Fruit fly (Drosophila melanogaster) whole organism: ENCODE results near the gene SREBP.

ENCODE experiments used
- CG8478 ChIP-seq: fragments of >200 bp; optimal IDR thresholded peaks from 2 replicates; lab custom pipeline; 2018; ENCODE audit warnings: inconsistent platforms
- Dll ChIP-seq: fragments of >200 bp; optimal IDR thresholded peaks from 2 replicates; lab custom pipeline; 2017
- EcR ChIP-seq, 2 experiments: fragments of >200 bp; optimal IDR thresholded peaks; 2 replicates each; lab custom pipeline; 2017; ENCODE audit warnings: missing biosample characterization in 2 of 2, missing genetic modification characterization in 2 of 2, missing genetic modification reagents in 2 of 2
- pan ChIP-seq: fragments of >200 bp; optimal IDR thresholded peaks from 2 replicates; lab custom pipeline; 2017
- usp ChIP-seq: fragments of >200 bp; optimal IDR thresholded peaks from 2 replicates; lab custom pipeline; 2017; ENCODE audit warnings: missing biosample characterization, missing genetic modification characterization, mixed read lengths

DNA sequence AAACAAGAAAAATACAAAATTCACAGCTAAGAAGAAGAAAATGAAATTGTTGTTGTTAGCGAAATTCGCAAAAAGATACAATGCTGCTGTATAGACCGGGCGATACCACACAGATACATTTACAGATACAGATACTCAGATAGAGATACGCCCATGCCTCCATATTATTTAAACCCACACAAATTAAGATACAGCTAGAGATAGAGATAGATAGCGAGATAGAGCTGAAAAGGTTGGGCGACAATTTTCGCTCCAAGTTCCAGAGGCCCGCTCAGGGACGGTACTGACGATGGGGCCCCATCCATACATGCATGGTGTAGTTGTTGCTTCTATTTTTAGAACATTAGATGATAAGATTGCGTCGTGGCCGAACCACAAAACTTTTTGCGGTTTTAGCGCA is 6.1 kb upstream of the SREBP start:
- TF ChIP-seq usp (GFP tag; lab: Kevin White, UChicago) (no peak), pan (lab: Kevin White, UChicago) (no peak), EcR (GFP tag; optimal IDR thresholded peaks at IDR 0.05; lab: Kevin White, UChicago) (no peak), Dll (no peak), CG8478 (lab: Kevin White, UChicago) (no peak)
